Fruit fly (Drosophila melanogaster) whole organism, pupa: ENCODE results near the gene CG11309.

ENCODE experiments used
- CG10348 ChIP-seq: fragments of 200-800 bp; sonication (Bioruptor generic); IDR thresholded peaks from 2 replicates; pipeline ENCODE4 v1.3.6; 2022; ENCODE audit warnings: missing biosample characterization, missing genetic modification characterization
- CG12605 ChIP-seq: fragments of 200-800 bp; sonication (Bioruptor generic); IDR thresholded peaks from 2 replicates; pipeline ENCODE4 v1.3.6; 2022; ENCODE audit warnings: missing biosample characterization, missing genetic modification characterization
- CG13204 ChIP-seq: fragments of 200-800 bp; sonication (Bioruptor generic); optimal IDR thresholded peaks from 2 replicates; lab custom pipeline; 2018; ENCODE audit warnings: missing biosample characterization, mild to moderate bottlenecking, missing genetic modification characterization, moderate library complexity
- CG14655 ChIP-seq: fragments of 200-800 bp; sonication (Bioruptor generic); optimal IDR thresholded peaks from 3 replicates; lab custom pipeline; 2017; ENCODE audit warnings: mild to moderate bottlenecking, missing biosample characterization, missing genetic modification reagents, missing genetic modification characterization
- CG15710 ChIP-seq: fragments of 200-800 bp; sonication (Bioruptor generic); optimal IDR thresholded peaks from 2 replicates; lab custom pipeline; 2018; ENCODE audit warnings: missing biosample characterization, mild to moderate bottlenecking, missing genetic modification characterization, moderate library complexity
- CG17806 ChIP-seq: fragments of 200-800 bp; sonication (Bioruptor generic); optimal IDR thresholded peaks from 2 replicates; lab custom pipeline; 2018; ENCODE audit warnings: missing biosample characterization, mild to moderate bottlenecking, missing genetic modification characterization, moderate library complexity
- CG32121 ChIP-seq: fragments of 200-800 bp; sonication (Bioruptor generic); IDR thresholded peaks from 2 replicates; pipeline ENCODE4 v1.3.6; 2022; ENCODE audit warnings: missing biosample characterization, missing genetic modification characterization
- CG34367 ChIP-seq: fragments of 200-800 bp; sonication (Bioruptor generic); optimal IDR thresholded peaks from 2 replicates; lab custom pipeline; 2018; ENCODE audit warnings: missing biosample characterization, mild to moderate bottlenecking, missing genetic modification characterization
- CG4496 ChIP-seq: fragments of 200-800 bp; sonication (Bioruptor generic); IDR thresholded peaks from 3 replicates; pipeline ENCODE4 v1.3.6; 2022; ENCODE audit warnings: missing biosample characterization, missing genetic modification characterization
- CG8159 ChIP-seq: fragments of 200-800 bp; sonication (Bioruptor generic); optimal IDR thresholded peaks from 3 replicates; lab custom pipeline; 2018; ENCODE audit warnings: missing biosample characterization, mild to moderate bottlenecking, missing genetic modification characterization, moderate library complexity
- CG8301 ChIP-seq: fragments of 200-800 bp; sonication (Bioruptor generic); optimal IDR thresholded peaks from 2 replicates; lab custom pipeline; 2018; ENCODE audit warnings: missing biosample characterization, mild to moderate bottlenecking, missing genetic modification characterization
- CG9948 ChIP-seq: fragments of 200-800 bp; sonication (Bioruptor generic); optimal IDR thresholded peaks from 2 replicates; lab custom pipeline; 2018; ENCODE audit warnings: missing biosample characterization, mild to moderate bottlenecking, missing genetic modification characterization, moderate library complexity
- D1 ChIP-seq: fragments of 200-800 bp; sonication (Bioruptor generic); optimal IDR thresholded peaks from 2 replicates; lab custom pipeline; 2018; ENCODE audit warnings: missing biosample characterization, mild to moderate bottlenecking, missing genetic modification characterization, moderate library complexity
- EcR ChIP-seq: fragments of 200-800 bp; sonication (Bioruptor generic); optimal IDR thresholded peaks from 3 replicates; lab custom pipeline; 2019; ENCODE audit warnings: missing biosample characterization, missing genetic modification characterization, mild to moderate bottlenecking, moderate library complexity, missing genetic modification reagents
- Ets98B ChIP-seq: fragments of 200-800 bp; sonication (Bioruptor generic); IDR thresholded peaks from 2 replicates; pipeline ENCODE4 v1.3.6; 2022; ENCODE audit warnings: missing biosample characterization, missing genetic modification characterization
- Pif1A ChIP-seq: fragments of 200-800 bp; sonication (Bioruptor generic); optimal IDR thresholded peaks from 3 replicates; lab custom pipeline; 2016; ENCODE audit warnings: missing biosample characterization, missing genetic modification characterization
- Pif1B ChIP-seq: fragments of 200-800 bp; sonication (Bioruptor generic); optimal IDR thresholded peaks from 3 replicates; lab custom pipeline; 2016; ENCODE audit warnings: missing biosample characterization, missing genetic modification characterization
- Snoo ChIP-seq: fragments of 200-800 bp; sonication (Bioruptor generic); optimal IDR thresholded peaks from 3 replicates; lab custom pipeline; 2017; ENCODE audit warnings: missing biosample characterization, mild to moderate bottlenecking, missing genetic modification characterization, inconsistent platforms
- fd96Ca ChIP-seq: fragments of 200-800 bp; sonication (Bioruptor generic); IDR thresholded peaks from 3 replicates; pipeline ENCODE4 v1.3.6; 2022; ENCODE audit warnings: missing biosample characterization, missing genetic modification characterization
- gl ChIP-seq: fragments of 200-800 bp; sonication (Bioruptor generic); optimal IDR thresholded peaks from 2 replicates; lab custom pipeline; 2018; ENCODE audit warnings: missing biosample characterization, mild to moderate bottlenecking, missing genetic modification characterization

The CG11309 gene

DNA sequence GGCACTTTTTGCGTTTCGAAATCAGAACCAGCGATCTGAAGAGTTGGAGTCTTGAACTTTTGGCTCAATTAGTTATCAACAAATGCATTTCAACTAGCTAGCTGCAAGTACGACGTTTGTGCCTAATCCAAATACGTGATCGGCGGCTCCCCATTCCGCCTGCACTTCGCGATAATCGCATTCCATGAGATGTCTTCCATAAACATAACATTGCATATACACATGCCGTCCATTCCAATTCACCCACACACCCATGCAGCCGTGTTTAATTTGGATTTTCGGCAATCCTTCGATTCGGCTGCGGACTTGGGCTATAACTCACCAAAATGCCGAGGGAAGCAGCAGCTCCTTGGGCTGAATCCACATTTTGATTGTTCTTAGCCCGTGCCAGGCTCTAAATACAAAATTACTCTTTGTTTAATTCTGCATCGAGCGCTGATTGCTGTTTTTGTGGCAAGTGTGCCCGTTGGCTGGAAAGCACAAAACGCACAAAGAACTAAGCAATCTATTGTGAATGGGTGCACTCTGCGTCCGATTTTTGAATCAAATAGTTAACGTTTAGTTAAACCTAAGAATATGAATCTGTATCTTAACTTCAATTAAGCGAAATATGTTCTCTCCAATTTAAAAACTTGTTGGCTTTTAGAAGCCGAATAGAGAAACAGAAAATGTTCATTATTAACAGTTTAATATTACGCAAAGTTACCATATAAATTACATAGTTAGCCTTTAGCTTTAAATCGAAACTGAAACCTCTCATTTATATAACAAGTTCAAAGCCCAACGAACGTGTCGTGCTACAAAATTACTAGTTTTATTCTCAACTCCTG is 39.0 kb upstream of the CG11309 start, which contains the start of the genes Tbc1d8-9 and CG32436:
TSS of gene Tbc1d8-9 (minus strand) at position 463 of the 830 bp plus-strand sequence.
TSS of gene CG32436 (plus strand) at position 780 of the 830 bp plus-strand sequence.
- peak; percentile 47; the same call in 1 of the 2 replicates for TF ChIP-seq CG12605 (GFP tag; lab: Robert Waterston, UW)
- TF ChIP-seq CG32121 = peak; percentile 70
- no peak for TF ChIP-seq CG14655 (GFP tag; lab: Kevin White, UChicago)
- peak; percentile 66; the same call in 1 of the 3 replicates for TF ChIP-seq fd96Ca (GFP tag; lab: Robert Waterston, UW)
- TF ChIP-seq Ets98B (GFP tag; lab: Robert Waterston, UW) = peak; percentile 59; the same call in 1 of the 2 replicates
- TF ChIP-seq CG10348 = no peak
- peak; percentile 8 for TF ChIP-seq EcR
- TF ChIP-seq CG4496 = peak; percentile 56; the same call in 2 of the 3 replicates
- TF ChIP-seq, all 21 proteins: peak for 6

dm6 chr3L:21342592-21342991 is 38.1 kb upstream of the CG11309 start:
- TF ChIP-seq CG4496 (no peak), EcR (peak; percentile 77), CG13204 (no peak), CG12605 (GFP tag; lab: Robert Waterston, UW) (no peak)

dm6 chr3L:21334999-21335631 is 30.7 kb upstream of the CG11309 start, which contains the start of gene Tsr1:
TSS of gene Tsr1 (plus strand) at chr3L:21335215.
- TF ChIP-seq CG8301 (tag; lab: Kevin White, UChicago) = no peak
- TF ChIP-seq Ets98B (GFP tag; lab: Robert Waterston, UW) = no peak
- TF ChIP-seq CG8159 (tag; lab: Kevin White, UChicago) = no peak
- TF ChIP-seq CG4496 = no peak
- no peak for TF ChIP-seq CG32121
- no peak for TF ChIP-seq EcR
- TF ChIP-seq CG13204 = no peak
- TF ChIP-seq CG9948 = no peak

dm6 chr3L:21324724-21325123 is 20.3 kb upstream of the CG11309 start:
- no peak for TF ChIP-seq EcR

DNA sequence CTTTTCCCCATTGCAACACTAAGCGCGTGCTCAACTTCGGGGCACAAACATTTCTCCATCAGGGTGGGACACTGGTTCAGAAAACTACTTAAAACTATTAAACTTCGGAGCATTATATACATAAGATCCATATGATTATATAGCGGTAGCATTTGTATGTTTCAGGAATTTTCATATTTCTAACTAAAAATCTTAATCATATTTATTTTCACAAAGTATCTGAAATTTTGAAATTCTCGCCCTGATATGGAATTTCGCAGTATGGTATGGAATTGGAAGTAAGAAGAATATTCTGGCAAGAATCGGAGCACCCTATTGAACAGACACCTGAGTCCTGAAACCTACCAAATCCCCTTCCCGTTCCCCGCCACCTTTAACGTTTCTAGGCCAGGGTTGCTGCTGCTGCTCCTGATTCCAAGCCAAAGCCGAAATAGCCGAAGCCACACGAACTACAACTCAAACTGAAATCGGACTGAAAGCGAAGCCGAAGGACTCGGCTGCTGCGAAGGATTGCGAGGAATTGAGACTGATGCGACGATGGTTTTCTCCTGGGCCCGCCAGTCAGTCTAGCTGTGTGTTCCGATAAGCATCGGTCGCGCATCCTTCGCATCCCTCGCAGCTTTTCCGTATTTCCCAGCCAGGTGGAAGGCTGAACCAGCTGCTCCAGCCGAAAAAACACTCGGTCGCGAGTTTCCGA is 17.5 kb upstream of the CG11309 start:
- TF ChIP-seq CG8159 (tag; lab: Kevin White, UChicago) (peak; percentile 70), CG17806 (tag; lab: Kevin White, UChicago) (no peak), Pif1A (peak; percentile 62), Pif1B (GFP tag; lab: Kevin White, UChicago) (peak; percentile 5), CG34367 (tag; lab: Kevin White, UChicago) (peak; percentile 36)

DNA sequence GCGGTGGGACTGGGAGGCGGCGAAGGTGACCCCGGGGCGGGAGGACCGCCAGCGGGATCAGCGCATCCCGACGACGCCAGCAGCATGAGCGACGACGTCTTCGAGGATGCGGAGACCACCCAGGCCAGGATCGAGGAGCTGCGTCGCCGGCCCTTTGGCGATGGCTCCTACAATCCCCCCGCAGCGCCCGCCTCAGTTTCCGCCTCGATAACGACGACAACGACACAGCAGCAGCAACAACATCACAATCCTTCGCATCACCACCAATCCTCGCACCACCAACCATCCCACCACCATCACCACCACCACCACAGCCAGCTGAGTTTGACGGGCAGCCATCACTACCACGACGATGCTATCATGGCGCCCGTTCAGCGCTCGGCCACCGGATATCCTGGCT is 15.5 kb upstream of the CG11309 start:
- TF ChIP-seq CG14655 (GFP tag; lab: Kevin White, UChicago) (no peak), CG34367 (tag; lab: Kevin White, UChicago) (no peak), Snoo (tag; lab: Kevin White, UChicago) (no peak), CG32121 (no peak), CG15710 (no peak), CG8301 (tag; lab: Kevin White, UChicago) (no peak), gl (tag; lab: Kevin White, UChicago) (no peak), D1 (tag; lab: Kevin White, UChicago) (no peak)

- TF ChIP-seq CG8301 (tag; lab: Kevin White, UChicago) (no peak), fd96Ca (GFP tag; lab: Robert Waterston, UW) (no peak), CG12605 (GFP tag; lab: Robert Waterston, UW) (no peak), EcR (no peak), Pif1A (no peak), CG8159 (tag; lab: Kevin White, UChicago) (no peak), gl (tag; lab: Kevin White, UChicago) (no peak)
Observed at dm6 chr3L:21319313-21319907, 15.0 kb upstream of the CG11309 start.
